Fruit fly (Drosophila melanogaster) whole organism, pupa: ENCODE results near the gene CG5255.
A peak's percentile ranks its signal among the peaks of the same experiment; 100 is the strongest.

ENCODE experiments used
- CG10348 ChIP-seq: fragments of 200-800 bp; sonication (Bioruptor generic); IDR thresholded peaks from 2 replicates; pipeline ENCODE4 v1.3.6; 2022; ENCODE audit warnings: missing biosample characterization, missing genetic modification characterization
- CG12605 ChIP-seq: fragments of 200-800 bp; sonication (Bioruptor generic); IDR thresholded peaks from 2 replicates; pipeline ENCODE4 v1.3.6; 2022; ENCODE audit warnings: missing biosample characterization, missing genetic modification characterization
- CG13204 ChIP-seq: fragments of 200-800 bp; sonication (Bioruptor generic); optimal IDR thresholded peaks from 2 replicates; lab custom pipeline; 2018; ENCODE audit warnings: missing biosample characterization, mild to moderate bottlenecking, missing genetic modification characterization, moderate library complexity
- CG14655 ChIP-seq: fragments of 200-800 bp; sonication (Bioruptor generic); optimal IDR thresholded peaks from 3 replicates; lab custom pipeline; 2017; ENCODE audit warnings: mild to moderate bottlenecking, missing biosample characterization, missing genetic modification reagents, missing genetic modification characterization
- CG15710 ChIP-seq: fragments of 200-800 bp; sonication (Bioruptor generic); optimal IDR thresholded peaks from 2 replicates; lab custom pipeline; 2018; ENCODE audit warnings: missing biosample characterization, mild to moderate bottlenecking, missing genetic modification characterization, moderate library complexity
- CG17806 ChIP-seq: fragments of 200-800 bp; sonication (Bioruptor generic); optimal IDR thresholded peaks from 2 replicates; lab custom pipeline; 2018; ENCODE audit warnings: missing biosample characterization, mild to moderate bottlenecking, missing genetic modification characterization, moderate library complexity
- CG32121 ChIP-seq: fragments of 200-800 bp; sonication (Bioruptor generic); IDR thresholded peaks from 2 replicates; pipeline ENCODE4 v1.3.6; 2022; ENCODE audit warnings: missing biosample characterization, missing genetic modification characterization
- CG34367 ChIP-seq: fragments of 200-800 bp; sonication (Bioruptor generic); optimal IDR thresholded peaks from 2 replicates; lab custom pipeline; 2018; ENCODE audit warnings: missing biosample characterization, mild to moderate bottlenecking, missing genetic modification characterization
- CG4496 ChIP-seq: fragments of 200-800 bp; sonication (Bioruptor generic); IDR thresholded peaks from 3 replicates; pipeline ENCODE4 v1.3.6; 2022; ENCODE audit warnings: missing biosample characterization, missing genetic modification characterization
- CG8159 ChIP-seq: fragments of 200-800 bp; sonication (Bioruptor generic); optimal IDR thresholded peaks from 3 replicates; lab custom pipeline; 2018; ENCODE audit warnings: missing biosample characterization, mild to moderate bottlenecking, missing genetic modification characterization, moderate library complexity
- CG8301 ChIP-seq: fragments of 200-800 bp; sonication (Bioruptor generic); optimal IDR thresholded peaks from 2 replicates; lab custom pipeline; 2018; ENCODE audit warnings: missing biosample characterization, mild to moderate bottlenecking, missing genetic modification characterization
- CG9948 ChIP-seq: fragments of 200-800 bp; sonication (Bioruptor generic); optimal IDR thresholded peaks from 2 replicates; lab custom pipeline; 2018; ENCODE audit warnings: missing biosample characterization, mild to moderate bottlenecking, missing genetic modification characterization, moderate library complexity
- D1 ChIP-seq: fragments of 200-800 bp; sonication (Bioruptor generic); optimal IDR thresholded peaks from 2 replicates; lab custom pipeline; 2018; ENCODE audit warnings: missing biosample characterization, mild to moderate bottlenecking, missing genetic modification characterization, moderate library complexity
- EcR ChIP-seq: fragments of 200-800 bp; sonication (Bioruptor generic); optimal IDR thresholded peaks from 3 replicates; lab custom pipeline; 2019; ENCODE audit warnings: missing biosample characterization, missing genetic modification characterization, mild to moderate bottlenecking, moderate library complexity, missing genetic modification reagents
- Ets98B ChIP-seq: fragments of 200-800 bp; sonication (Bioruptor generic); IDR thresholded peaks from 2 replicates; pipeline ENCODE4 v1.3.6; 2022; ENCODE audit warnings: missing biosample characterization, missing genetic modification characterization
- Pif1A ChIP-seq: fragments of 200-800 bp; sonication (Bioruptor generic); optimal IDR thresholded peaks from 3 replicates; lab custom pipeline; 2016; ENCODE audit warnings: missing biosample characterization, missing genetic modification characterization
- Pif1B ChIP-seq: fragments of 200-800 bp; sonication (Bioruptor generic); optimal IDR thresholded peaks from 3 replicates; lab custom pipeline; 2016; ENCODE audit warnings: missing biosample characterization, missing genetic modification characterization
- Snoo ChIP-seq: fragments of 200-800 bp; sonication (Bioruptor generic); optimal IDR thresholded peaks from 3 replicates; lab custom pipeline; 2017; ENCODE audit warnings: missing biosample characterization, mild to moderate bottlenecking, missing genetic modification characterization, inconsistent platforms
- fd96Ca ChIP-seq: fragments of 200-800 bp; sonication (Bioruptor generic); IDR thresholded peaks from 3 replicates; pipeline ENCODE4 v1.3.6; 2022; ENCODE audit warnings: missing biosample characterization, missing genetic modification characterization
- gl ChIP-seq: fragments of 200-800 bp; sonication (Bioruptor generic); optimal IDR thresholded peaks from 2 replicates; lab custom pipeline; 2018; ENCODE audit warnings: missing biosample characterization, mild to moderate bottlenecking, missing genetic modification characterization
- rn ChIP-seq: fragments of 200-800 bp; sonication (Bioruptor generic); IDR thresholded peaks from 2 replicates; pipeline ENCODE4 v1.3.6; 2022; ENCODE audit warnings: missing biosample characterization, missing genetic modification characterization

Gene CG5255

dm6 chr3R:17137593-17137992 lies at the start of gene CG5255:
CG5255 (plus strand) TSS chr3R:17137893.
- TF ChIP-seq CG10348 (GFP tag; lab: Robert Waterston, UW) (no peak), D1 (tag; lab: Kevin White, UChicago) (no peak), Snoo (tag; lab: Kevin White, UChicago) (no peak), gl (tag; lab: Kevin White, UChicago) (no peak), CG14655 (GFP tag; lab: Kevin White, UChicago) (no peak), rn (GFP tag; lab: Robert Waterston, UW) (no peak), fd96Ca (GFP tag; lab: Robert Waterston, UW) (no peak), CG13204 (GFP tag; lab: Kevin White, UChicago) (no peak), Ets98B (GFP tag; lab: Robert Waterston, UW) (no peak), CG4496 (GFP tag; lab: Robert Waterston, UW) (no peak), CG9948 (no peak), CG34367 (tag; lab: Kevin White, UChicago) (no peak), CG8159 (tag; lab: Kevin White, UChicago) (no peak)

- TF ChIP-seq CG8159 (tag; lab: Kevin White, UChicago): no peak
- no peak for TF ChIP-seq CG32121
- TF ChIP-seq CG17806 (tag; lab: Kevin White, UChicago): no peak
- TF ChIP-seq EcR: no peak
- no peak for TF ChIP-seq fd96Ca (GFP tag; lab: Robert Waterston, UW)
- no peak for TF ChIP-seq CG14655 (GFP tag; lab: Kevin White, UChicago)
- TF ChIP-seq CG12605 (GFP tag; lab: Robert Waterston, UW): no peak
- TF ChIP-seq D1 (tag; lab: Kevin White, UChicago): no peak
- no peak for TF ChIP-seq CG4496 (GFP tag; lab: Robert Waterston, UW)
- no peak for TF ChIP-seq CG13204 (GFP tag; lab: Kevin White, UChicago)
- no peak for TF ChIP-seq CG9948
- no peak for TF ChIP-seq Pif1A (GFP tag; lab: Kevin White, UChicago)
- TF ChIP-seq Snoo (tag; lab: Kevin White, UChicago): no peak
Measured at dm6 chr3R:17087977-17088618, 49.6 kb upstream of the CG5255 start, which contains the start of gene cal1. cal1 (plus strand) TSS chr3R:17088280.

- TF ChIP-seq EcR (no peak), Pif1A (GFP tag; lab: Kevin White, UChicago) (no peak), CG10348 (GFP tag; lab: Robert Waterston, UW) (no peak), D1 (tag; lab: Kevin White, UChicago) (no peak), Pif1B (GFP tag; lab: Kevin White, UChicago) (no peak), Ets98B (GFP tag; lab: Robert Waterston, UW) (no peak), Snoo (tag; lab: Kevin White, UChicago) (no peak), CG9948 (no peak), CG34367 (tag; lab: Kevin White, UChicago) (no peak), CG17806 (tag; lab: Kevin White, UChicago) (no peak), CG12605 (GFP tag; lab: Robert Waterston, UW) (no peak), CG15710 (tag; lab: Kevin White, UChicago) (no peak)
Measured at dm6 chr3R:17108881-17109280, 28.8 kb upstream of the CG5255 start.

- TF ChIP-seq CG15710 (tag; lab: Kevin White, UChicago) (no peak), CG4496 (GFP tag; lab: Robert Waterston, UW) (no peak), CG9948 (no peak), fd96Ca (GFP tag; lab: Robert Waterston, UW) (no peak), EcR (peak; percentile 96), CG10348 (GFP tag; lab: Robert Waterston, UW) (no peak), CG14655 (GFP tag; lab: Kevin White, UChicago) (no peak)
Measured at dm6 chr3R:17110880-17111726, 26.6 kb upstream of the CG5255 start.

dm6 chr3R:17115668-17116067 lies 22.0 kb upstream of the CG5255 start:
- TF ChIP-seq D1 (tag; lab: Kevin White, UChicago): no peak
- no peak for TF ChIP-seq Ets98B (GFP tag; lab: Robert Waterston, UW)
- TF ChIP-seq CG4496 (GFP tag; lab: Robert Waterston, UW): no peak
- TF ChIP-seq CG15710 (tag; lab: Kevin White, UChicago): no peak
- no peak for TF ChIP-seq rn (GFP tag; lab: Robert Waterston, UW)
- no peak for TF ChIP-seq CG17806 (tag; lab: Kevin White, UChicago)
- TF ChIP-seq CG14655 (GFP tag; lab: Kevin White, UChicago): no peak
- TF ChIP-seq CG32121: no peak
- no peak for TF ChIP-seq fd96Ca (GFP tag; lab: Robert Waterston, UW)
- no peak for TF ChIP-seq CG8301
- TF ChIP-seq Pif1A (GFP tag; lab: Kevin White, UChicago): no peak

- TF ChIP-seq CG8159 (tag; lab: Kevin White, UChicago) (peak; percentile 43), D1 (tag; lab: Kevin White, UChicago) (no peak), CG4496 (GFP tag; lab: Robert Waterston, UW) (peak; percentile 46; the same call in 2 of the 3 replicates), Ets98B (GFP tag; lab: Robert Waterston, UW) (no peak), CG8301 (no peak), EcR (no peak), gl (tag; lab: Kevin White, UChicago) (no peak), CG12605 (GFP tag; lab: Robert Waterston, UW) (no peak), Snoo (tag; lab: Kevin White, UChicago) (no peak), Pif1A (GFP tag; lab: Kevin White, UChicago) (no peak), Pif1B (GFP tag; lab: Kevin White, UChicago) (no peak), CG9948 (no peak), CG17806 (tag; lab: Kevin White, UChicago) (peak; percentile 14), fd96Ca (GFP tag; lab: Robert Waterston, UW) (no peak), CG32121 (no peak), rn (GFP tag; lab: Robert Waterston, UW) (no peak)
Measured at dm6 chr3R:17116231-17116630, 21.5 kb upstream of the CG5255 start.
